Fruit fly (Drosophila melanogaster): ENCODE results near the gene CG1785.

DNA sequence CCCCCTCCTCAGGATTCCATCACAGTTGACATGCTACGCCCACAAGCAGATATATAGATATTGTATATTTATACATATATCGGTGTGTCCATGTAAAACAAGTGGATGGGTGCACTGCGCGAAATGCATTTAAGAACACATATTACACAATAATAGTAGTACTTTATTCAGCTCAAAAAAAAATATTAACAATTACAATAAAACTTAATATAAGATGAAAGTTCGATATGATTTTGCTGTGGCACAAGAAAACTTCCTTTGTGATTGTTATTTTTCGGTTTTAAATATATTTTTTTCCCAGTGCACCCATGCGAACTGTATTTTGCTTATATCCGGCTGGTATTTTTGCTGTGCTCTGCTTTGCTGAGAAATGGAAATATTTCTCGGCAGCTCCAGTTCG is 16.7 kb downstream of the CG1785 start:
- TF ChIP-seq sv (GFP tag; optimal IDR thresholded peaks at IDR 0.05) (no peak), psq (GFP tag; optimal IDR thresholded peaks at IDR 0.05) (no peak), h (GFP tag; optimal IDR thresholded peaks at IDR 0.05) (no peak), foxo (GFP tag; optimal IDR thresholded peaks at IDR 0.05) (no peak), woc (GFP tag; optimal IDR thresholded peaks at IDR 0.05) (no peak), dl (GFP tag; optimal IDR thresholded peaks at IDR 0.05; ENCODE audit: insufficient read depth in 1 of 2, partially characterized antibody in 2 of 2) (no peak), N (GFP tag; optimal IDR thresholded peaks at IDR 0.05) (no peak), sage (GFP tag; optimal IDR thresholded peaks at IDR 0.05) (no peak), OdsH (GFP tag; optimal IDR thresholded peaks at IDR 0.05) (no peak), HLH106 (tag; optimal IDR thresholded peaks at IDR 0.05) (no peak), fru (GFP tag; optimal IDR thresholded peaks at IDR 0.05) (no peak)

Data from whole organism, wandering third instar larva.